Worm (Caenorhabditis elegans): ENCODE results near the gene fbxa-55.

DNA sequence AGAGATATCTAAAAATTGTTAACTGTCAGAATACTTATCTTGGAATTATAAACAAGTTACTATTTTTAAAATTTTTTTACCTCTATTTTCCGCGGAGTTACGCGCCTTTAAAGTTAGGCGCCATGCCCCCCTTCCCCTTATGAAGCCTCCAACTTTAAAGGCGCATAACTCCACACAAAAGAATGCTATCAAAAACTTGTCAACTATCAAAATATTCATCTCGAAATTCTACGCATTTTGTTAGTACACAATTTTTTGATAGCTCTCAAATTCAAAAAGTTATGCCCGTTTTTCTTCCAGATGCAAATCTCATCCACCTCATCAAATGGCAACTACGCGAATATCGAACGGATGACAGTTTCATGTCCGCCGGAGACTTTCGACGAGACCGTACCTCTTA lies 47.1 kb upstream of the fbxa-55 start, which contains the start of gene tbc-10:
- TF ChIP-seq dpff-1 (tag; optimal IDR thresholded peaks at IDR 0.05) = no peak
- TF ChIP-seq F57A8.1 (GFP tag; optimal IDR thresholded peaks at IDR 0.05) = no peak
